Worm (Caenorhabditis elegans): ENCODE data around the gene cbp-3.

The cbp-3 gene

ce11 chrIII:9946806-9947419, 33.1 kb downstream of the cbp-3 start, which contains the start of gene K03H1.7:
TSS of gene K03H1.7 (plus strand) at chrIII:9947405.
- TF ChIP-seq dmd-4 (tag; optimal IDR thresholded peaks at IDR 0.05) (no peak), gmeb-1 (tag; optimal IDR thresholded peaks at IDR 0.05) (peak; percentile 54)

- no peak for TF ChIP-seq sma-9 (GFP tag; optimal IDR thresholded peaks at IDR 0.05)
- no peak for TF ChIP-seq sma-9 (tag; optimal IDR thresholded peaks at IDR 0.05)
- peak; percentile 29 for TF ChIP-seq unc-55 (GFP tag; optimal IDR thresholded peaks at IDR 0.05)
- peak; percentile 13 for TF ChIP-seq C34F6.9 (tag; optimal IDR thresholded peaks at IDR 0.05)
Measured at ce11 chrIII:9950244-9950643, 36.5 kb downstream of the cbp-3 start, which contains the start of gene K03H1.13. TSS of gene K03H1.13 (minus strand) at chrIII:9950344.

- TF ChIP-seq Y55F3AM.14 (GFP tag; optimal IDR thresholded peaks at IDR 0.05), result no peak
- no peak for TF ChIP-seq nhr-23 (tag; optimal IDR thresholded peaks at IDR 0.05)
- TF ChIP-seq lin-13 (GFP tag; optimal IDR thresholded peaks at IDR 0.05), result no peak
- no peak for TF ChIP-seq elt-1 (tag; optimal IDR thresholded peaks at IDR 0.05)
- TF ChIP-seq egl-27 (tag; optimal IDR thresholded peaks at IDR 0.05), result no peak
- no peak for TF ChIP-seq lsy-2 (tag; optimal IDR thresholded peaks at IDR 0.05)
- TF ChIP-seq crh-2 (tag; optimal IDR thresholded peaks at IDR 0.05), result no peak
- no peak for TF ChIP-seq R02D3.7 (tag; optimal IDR thresholded peaks at IDR 0.05)
- no peak for TF ChIP-seq skn-1 (tag; optimal IDR thresholded peaks at IDR 0.05)
- TF ChIP-seq nhr-6 (tag; optimal IDR thresholded peaks at IDR 0.05), result no peak
- TF ChIP-seq ceh-16 (tag; optimal IDR thresholded peaks at IDR 0.05), result no peak
- no peak for TF ChIP-seq mbf-1 (tag; optimal IDR thresholded peaks at IDR 0.05)
- no peak for TF ChIP-seq nhr-11 (tag; optimal IDR thresholded peaks at IDR 0.05)
- TF ChIP-seq blmp-1 (tag; optimal IDR thresholded peaks at IDR 0.05; ENCODE audit: insufficient read depth), result no peak
- no peak for TF ChIP-seq aly-2 (tag; optimal IDR thresholded peaks at IDR 0.05)
- TF ChIP-seq gmeb-1 (tag; optimal IDR thresholded peaks at IDR 0.05), result no peak
Measured at ce11 chrIII:9951864-9952263, 38.1 kb downstream of the cbp-3 start, which contains the start of gene K03H1.11. TSS of gene K03H1.11 (minus strand) at chrIII:9951964.

DNA sequence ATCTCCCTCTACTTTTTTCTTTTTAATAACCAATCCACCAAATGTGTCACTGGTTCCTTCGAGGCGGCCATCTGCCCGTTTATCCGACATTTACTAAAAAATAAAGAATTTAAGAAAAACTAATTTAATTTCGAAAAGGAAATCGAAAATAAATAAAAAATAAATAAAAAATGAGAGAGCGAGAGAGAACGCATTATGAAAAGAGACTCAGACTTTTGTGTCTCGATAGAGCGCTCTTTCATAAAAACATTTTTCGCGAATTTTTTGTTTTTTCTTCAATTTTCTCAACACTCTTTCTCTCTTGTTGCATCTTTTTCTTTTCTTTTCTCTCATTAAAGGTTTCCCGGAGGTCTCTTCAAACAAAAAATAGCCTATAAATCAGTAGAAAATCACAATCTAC, 42.3 kb downstream of the cbp-3 start, which contains the start of gene mog-1:
mog-1 (minus strand) TSS at position 93 of the 400 bp plus-strand sequence.
- TF ChIP-seq Y55F3AM.14 (GFP tag; optimal IDR thresholded peaks at IDR 0.05), result no peak
- no peak for TF ChIP-seq ztf-11 (tag; optimal IDR thresholded peaks at IDR 0.05)
- TF ChIP-seq fos-1 (tag; optimal IDR thresholded peaks at IDR 0.05), result peak; percentile 5
- peak in 1 of 2 experiments; percentile 34 for TF ChIP-seq lsy-2 (tag; optimal IDR thresholded peaks at IDR 0.05)
- TF ChIP-seq crh-2 (tag; optimal IDR thresholded peaks at IDR 0.05), result no peak
- peak; percentile 60 for TF ChIP-seq unc-55 (GFP tag; optimal IDR thresholded peaks at IDR 0.05)
- peak; percentile 66 for TF ChIP-seq C34F6.9 (tag; optimal IDR thresholded peaks at IDR 0.05)
- no peak for TF ChIP-seq snpc-4 (tag; optimal IDR thresholded peaks at IDR 0.05)
- TF ChIP-seq ztf-4 (tag; optimal IDR thresholded peaks at IDR 0.05), result no peak

DNA sequence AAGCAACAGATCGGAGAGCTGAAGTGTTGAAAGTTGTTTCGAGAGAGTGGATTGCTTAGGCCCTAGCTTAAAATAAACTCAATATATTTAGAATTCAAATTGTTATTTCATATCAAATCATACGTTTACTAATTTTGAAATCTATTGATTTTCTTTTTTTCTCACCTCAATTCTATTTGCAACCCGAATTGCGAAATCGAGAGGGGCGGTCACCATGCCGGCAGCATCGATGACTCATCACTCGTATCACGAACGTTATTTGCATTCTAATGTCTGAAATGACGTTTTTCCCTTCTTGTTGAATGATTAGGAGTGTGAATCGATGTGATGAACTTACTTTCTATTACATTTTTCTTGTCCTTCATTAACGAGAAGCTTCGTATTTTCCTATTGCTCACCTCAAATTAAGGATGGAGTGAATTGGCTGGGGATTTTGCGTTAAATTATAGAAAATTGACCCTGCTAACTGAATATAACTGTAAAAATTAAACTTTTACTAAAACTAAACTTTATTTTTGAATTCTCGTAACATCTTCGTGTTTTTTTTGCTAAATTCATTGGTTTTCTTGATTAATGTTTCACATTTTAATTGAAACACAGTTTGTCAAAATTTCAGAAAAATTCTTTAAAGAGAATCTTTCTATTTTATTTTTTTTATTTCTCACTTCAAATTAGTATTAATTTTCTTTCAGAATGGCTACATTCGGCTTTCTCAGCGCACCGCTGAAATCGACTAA, 43.0 kb downstream of the cbp-3 start, which contains the start of gene alx-1:
alx-1 (plus strand) TSS at position 687 of the 737 bp plus-strand sequence.
- TF ChIP-seq R02D3.7 (tag; optimal IDR thresholded peaks at IDR 0.05) (no peak), blmp-1 (tag; optimal IDR thresholded peaks at IDR 0.05; ENCODE audit: insufficient read depth) (no peak), fos-1 (tag; optimal IDR thresholded peaks at IDR 0.05) (peak; percentile 99), nhr-129 (tag; optimal IDR thresholded peaks at IDR 0.05) (peak; percentile 8), zag-1 (tag; optimal IDR thresholded peaks at IDR 0.05) (no peak), nhr-21 (tag; optimal IDR thresholded peaks at IDR 0.05) (no peak), mdl-1 (tag; optimal IDR thresholded peaks at IDR 0.05) (no peak), crh-2 (tag; optimal IDR thresholded peaks at IDR 0.05) (peak; percentile 3), nhr-12 (tag; optimal IDR thresholded peaks at IDR 0.05) (no peak), sma-3 (GFP tag; optimal IDR thresholded peaks at IDR 0.05) (peak; percentile 1)

DNA sequence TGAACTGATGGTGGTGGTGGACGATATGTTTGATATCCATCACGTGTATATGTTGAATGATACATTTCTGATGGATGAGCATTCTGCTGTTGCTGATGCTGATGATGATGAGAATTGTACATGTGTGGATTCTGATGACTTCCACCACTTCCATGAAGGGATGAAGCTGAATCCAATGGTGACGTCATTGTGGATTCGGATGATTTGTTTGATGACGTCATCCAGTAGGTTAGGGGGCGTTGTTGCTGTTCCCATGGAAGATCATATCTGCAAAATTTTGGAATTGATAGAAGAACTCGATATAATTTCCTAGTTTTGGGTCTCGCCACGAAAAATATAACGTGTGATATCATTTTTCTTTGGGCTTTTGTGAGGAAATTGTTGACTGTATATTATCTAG, 49.7 kb downstream of the cbp-3 start:
- TF ChIP-seq aly-2 (tag; optimal IDR thresholded peaks at IDR 0.05), result no peak
- TF ChIP-seq nhr-237 (tag; optimal IDR thresholded peaks at IDR 0.05), result no peak
- no peak for TF ChIP-seq crh-2 (tag; optimal IDR thresholded peaks at IDR 0.05)
- TF ChIP-seq zag-1 (tag; optimal IDR thresholded peaks at IDR 0.05), result no peak
- no peak for TF ChIP-seq lin-39 (tag; optimal IDR thresholded peaks at IDR 0.05)
- no peak for TF ChIP-seq sma-3 (GFP tag; optimal IDR thresholded peaks at IDR 0.05)
- no peak for TF ChIP-seq nhr-6 (tag; optimal IDR thresholded peaks at IDR 0.05)
- no peak for TF ChIP-seq nhr-12 (tag; optimal IDR thresholded peaks at IDR 0.05)
- no peak for TF ChIP-seq nhr-23 (tag; optimal IDR thresholded peaks at IDR 0.05)
- TF ChIP-seq mbf-1 (tag; optimal IDR thresholded peaks at IDR 0.05), result no peak
- TF ChIP-seq nhr-10 (tag; optimal IDR thresholded peaks at IDR 0.05), result no peak
- TF ChIP-seq nhr-25 (tag; optimal IDR thresholded peaks at IDR 0.05), result no peak
- TF ChIP-seq gmeb-1 (tag; optimal IDR thresholded peaks at IDR 0.05), result no peak
- TF ChIP-seq unc-39 (tag; optimal IDR thresholded peaks at IDR 0.05), result no peak
- TF ChIP-seq egl-27 (tag; optimal IDR thresholded peaks at IDR 0.05), result no peak

Data from whole organism, L2 larva.